Comparison of ENCODE assay signal across 1 fruit fly cellular context in the genomic region with DNA sequence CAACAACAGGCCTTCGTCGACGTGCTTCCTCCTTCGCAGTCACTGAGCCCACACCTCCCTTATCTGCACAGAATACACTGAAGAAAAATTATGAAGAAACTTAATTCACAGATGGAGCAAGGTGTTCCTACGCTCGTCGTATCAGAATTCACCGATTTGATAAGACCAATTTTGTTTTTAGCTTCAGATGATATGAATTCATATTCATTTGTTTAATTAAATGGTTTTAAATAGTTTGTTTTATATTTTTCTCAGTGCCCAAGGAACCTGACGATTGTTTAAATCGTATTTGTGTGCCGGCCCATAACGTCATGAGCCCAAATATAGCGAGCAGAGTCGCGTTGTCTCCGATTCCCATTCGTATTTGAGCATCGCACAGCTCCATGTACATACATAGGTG.
TF ChIP-seq lines count a peak whose summit lies in the region.

No protein-coding gene starts in this region.

TF ChIP-seq in whole organism, embryonic, 481 proteins besides CTCF, POLR2A, EP300 and RAD21 (continued from another document and continues in another):
- peak in 1 of 2 experiments; percentile 77 for TF ChIP-seq bsh (GFP tag; optimal IDR thresholded peaks at IDR 0.05; lab: Kevin White, UChicago)
- no peak for TF ChIP-seq wek (GFP tag; optimal IDR thresholded peaks at IDR 0.05; lab: Kevin White, UChicago)
- no peak for TF ChIP-seq CG6683 (GFP tag; optimal IDR thresholded peaks at IDR 0.05; lab: Kevin White, UChicago)
- TF ChIP-seq CG13775 (GFP tag; optimal IDR thresholded peaks at IDR 0.05; lab: Kevin White, UChicago), result peak; percentile 77
- TF ChIP-seq toy (GFP tag; IDR thresholded peaks at IDR 0.05; lab: Robert Waterston, UW), result no peak
- peak; percentile 38 for TF ChIP-seq CG12219 (GFP tag; optimal IDR thresholded peaks at IDR 0.05; lab: Kevin White, UChicago)
- TF ChIP-seq oc (tag; optimal IDR thresholded peaks at IDR 0.05; lab: Kevin White, UChicago), result no peak
- TF ChIP-seq tgo (GFP tag; IDR thresholded peaks at IDR 0.05; lab: Robert Waterston, UW), result peak; percentile 65
- peak; percentile 45 for TF ChIP-seq cwo (GFP tag; optimal IDR thresholded peaks at IDR 0.05; lab: Kevin White, UChicago)
- TF ChIP-seq CG6854 (GFP tag; optimal IDR thresholded peaks at IDR 0.05; lab: Kevin White, UChicago), result no peak
- no peak for TF ChIP-seq Dbx (GFP tag; IDR thresholded peaks at IDR 0.05; lab: Robert Waterston, UW)
- TF ChIP-seq ci (GFP tag; IDR thresholded peaks at IDR 0.05; lab: Robert Waterston, UW), result peak; percentile 66
- no peak for TF ChIP-seq bowl (GFP tag; IDR thresholded peaks at IDR 0.05; lab: Robert Waterston, UW)
- peak; percentile 41 for TF ChIP-seq NK7.1 (GFP tag; optimal IDR thresholded peaks at IDR 0.05; lab: Kevin White, UChicago)
- peak; percentile 56 for TF ChIP-seq CG32772 (GFP tag; IDR thresholded peaks at IDR 0.05; lab: Robert Waterston, UW)
- no peak for TF ChIP-seq CG1832 (GFP tag; optimal IDR thresholded peaks at IDR 0.05; lab: Kevin White, UChicago)
- TF ChIP-seq Hr39 (optimal IDR thresholded peaks at IDR 0.05; lab: Kevin White, UChicago), result no peak
- TF ChIP-seq jing (GFP tag; optimal IDR thresholded peaks at IDR 0.05; lab: Kevin White, UChicago), result peak; percentile 30
- peak; percentile 6 for TF ChIP-seq CG10543 (GFP tag; optimal IDR thresholded peaks at IDR 0.05; lab: Kevin White, UChicago)
- peak; percentile 38 for TF ChIP-seq mam (GFP tag; optimal IDR thresholded peaks at IDR 0.05; lab: Kevin White, UChicago)
- TF ChIP-seq MBD-R2 (GFP tag; IDR thresholded peaks at IDR 0.05; lab: Robert Waterston, UW), result 0 out of 2 replicates have a peak, but pooled peaks have one; percentile 22
- TF ChIP-seq CG15601 (tag; optimal IDR thresholded peaks at IDR 0.05; lab: Kevin White, UChicago), result peak; percentile 49
- no peak for TF ChIP-seq gsb (GFP tag; IDR thresholded peaks at IDR 0.05; lab: Robert Waterston, UW)
- peak; percentile 72 for TF ChIP-seq Atf3 (GFP tag; optimal IDR thresholded peaks at IDR 0.05; lab: Kevin White, UChicago)
- peak; percentile 54; the same call in 1 of the 2 replicates for TF ChIP-seq Ada2b (GFP tag; IDR thresholded peaks at IDR 0.05; lab: Robert Waterston, UW)
- TF ChIP-seq fu2 (GFP tag; optimal IDR thresholded peaks at IDR 0.05; lab: Kevin White, UChicago), result no peak
- no peak for TF ChIP-seq gro (GFP tag; optimal IDR thresholded peaks at IDR 0.05; lab: Kevin White, UChicago)
- TF ChIP-seq pros (GFP tag; optimal IDR thresholded peaks at IDR 0.05; lab: Kevin White, UChicago), result no peak
- peak; percentile 45 for TF ChIP-seq gsb-n (tag; optimal IDR thresholded peaks at IDR 0.05; lab: Kevin White, UChicago)
- no peak for TF ChIP-seq CG16779 (GFP tag; IDR thresholded peaks at IDR 0.05; lab: Robert Waterston, UW)
- TF ChIP-seq zen (tag; optimal IDR thresholded peaks at IDR 0.05; lab: Kevin White, UChicago), result peak; percentile 90
- peak; percentile 73 for TF ChIP-seq CG17361 (GFP tag; IDR thresholded peaks at IDR 0.05; lab: Robert Waterston, UW)
- peak; percentile 26 for TF ChIP-seq Sox100B (GFP tag; optimal IDR thresholded peaks at IDR 0.05; lab: Kevin White, UChicago)
- TF ChIP-seq NfI (GFP tag; optimal IDR thresholded peaks at IDR 0.05; lab: Kevin White, UChicago), result peak; percentile 39
- TF ChIP-seq nmo (GFP tag; optimal IDR thresholded peaks at IDR 0.05; lab: Kevin White, UChicago), result peak; percentile 83
- peak; percentile 7 for TF ChIP-seq MESR4 (GFP tag; optimal IDR thresholded peaks at IDR 0.05; lab: Kevin White, UChicago)
- TF ChIP-seq CG33213 (GFP tag; optimal IDR thresholded peaks at IDR 0.05; lab: Kevin White, UChicago), result peak; percentile 49
- TF ChIP-seq Xbp1 (GFP tag; optimal IDR thresholded peaks at IDR 0.05; lab: Kevin White, UChicago), result peak; percentile 67
- no peak for TF ChIP-seq CG14860 (GFP tag; IDR thresholded peaks at IDR 0.05; lab: Robert Waterston, UW; ENCODE audit: partially characterized antibody)
- peak; percentile 26 for TF ChIP-seq CG18619 (GFP tag; optimal IDR thresholded peaks at IDR 0.05; lab: Kevin White, UChicago)
- peak; percentile 87 for TF ChIP-seq ac (GFP tag; optimal IDR thresholded peaks at IDR 0.05; lab: Kevin White, UChicago)
- TF ChIP-seq ranshi (GFP tag; IDR thresholded peaks at IDR 0.05; lab: Robert Waterston, UW), result peak; percentile 50; the same call in 1 of the 2 replicates
- peak; percentile 72 for TF ChIP-seq phol (tag; optimal IDR thresholded peaks at IDR 0.05; lab: Kevin White, UChicago)
- TF ChIP-seq ham (GFP tag; IDR thresholded peaks at IDR 0.05; lab: Robert Waterston, UW), result no peak
- no peak for TF ChIP-seq corto (GFP tag; optimal IDR thresholded peaks at IDR 0.05; lab: Kevin White, UChicago)
- peak; percentile 77 for TF ChIP-seq CG2202 (tag; optimal IDR thresholded peaks at IDR 0.05; lab: Kevin White, UChicago)
- TF ChIP-seq CG14667 (GFP tag; IDR thresholded peaks at IDR 0.05; lab: Robert Waterston, UW), result no peak
- no peak for TF ChIP-seq CG11398 (GFP tag; optimal IDR thresholded peaks at IDR 0.05; lab: Kevin White, UChicago)
- TF ChIP-seq chn (GFP tag; optimal IDR thresholded peaks at IDR 0.05; lab: Kevin White, UChicago), result peak; percentile 73
- no peak for TF ChIP-seq salm (tag; optimal IDR thresholded peaks at IDR 0.05; lab: Kevin White, UChicago)
- peak; percentile 63 for TF ChIP-seq pum (GFP tag; optimal IDR thresholded peaks at IDR 0.05; lab: Kevin White, UChicago)
- TF ChIP-seq Hr78 (GFP tag; optimal IDR thresholded peaks at IDR 0.05; lab: Kevin White, UChicago), result no peak
- TF ChIP-seq CG3163 (GFP tag; optimal IDR thresholded peaks at IDR 0.05; lab: Kevin White, UChicago), result no peak
- TF ChIP-seq crc (GFP tag; optimal IDR thresholded peaks at IDR 0.05; lab: Kevin White, UChicago), result peak; percentile 15
- TF ChIP-seq C15 (GFP tag; IDR thresholded peaks at IDR 0.05; lab: Robert Waterston, UW), result 0 out of 3 replicates have a peak, but pooled peaks have one; percentile 18
- peak; percentile 60 for TF ChIP-seq Usf (GFP tag; optimal IDR thresholded peaks at IDR 0.05; lab: Kevin White, UChicago)
- TF ChIP-seq zf30C (GFP tag; optimal IDR thresholded peaks at IDR 0.05; lab: Kevin White, UChicago), result peak; percentile 90
- peak; percentile 58 for TF ChIP-seq unpg (GFP tag; optimal IDR thresholded peaks at IDR 0.05; lab: Kevin White, UChicago)
- no peak for TF ChIP-seq hkb (optimal IDR thresholded peaks at IDR 0.05; lab: Kevin White, UChicago)
- peak; percentile 64 for TF ChIP-seq hkb (GFP tag; IDR thresholded peaks at IDR 0.05; lab: Robert Waterston, UW)
- no peak for TF ChIP-seq repo (GFP tag; optimal IDR thresholded peaks at IDR 0.05; lab: Kevin White, UChicago)
- TF ChIP-seq sisA (GFP tag; IDR thresholded peaks at IDR 0.05; lab: Robert Waterston, UW), result peak; percentile 50
- TF ChIP-seq lola (GFP tag; optimal IDR thresholded peaks at IDR 0.05; lab: Kevin White, UChicago), result peak in 1 of 3 experiments; percentile 87
- TF ChIP-seq gem (tag; optimal IDR thresholded peaks at IDR 0.05; lab: Kevin White, UChicago), result peak; percentile 80
- TF ChIP-seq CG9215 (GFP tag; IDR thresholded peaks at IDR 0.05; lab: Robert Waterston, UW), result peak; percentile 27; the same call in 1 of the 2 replicates
- TF ChIP-seq abd-A (tag; optimal IDR thresholded peaks at IDR 0.05; lab: Kevin White, UChicago), result no peak
- peak; percentile 58 for TF ChIP-seq CG9609 (GFP tag; optimal IDR thresholded peaks at IDR 0.05; lab: Kevin White, UChicago)
- peak; percentile 23 for TF ChIP-seq Lhr (GFP tag; optimal IDR thresholded peaks at IDR 0.05; lab: Kevin White, UChicago)
- TF ChIP-seq CG7928 (GFP tag; optimal IDR thresholded peaks at IDR 0.05; lab: Kevin White, UChicago), result no peak
- TF ChIP-seq bigmax (GFP tag; optimal IDR thresholded peaks at IDR 0.05; lab: Kevin White, UChicago), result no peak
- peak; percentile 45 to 51 for TF ChIP-seq dpn (GFP tag; optimal IDR thresholded peaks at IDR 0.05; lab: Kevin White, UChicago)
- TF ChIP-seq seq (GFP tag; IDR thresholded peaks at IDR 0.05; lab: Robert Waterston, UW), result no peak
- peak; percentile 68 for TF ChIP-seq CG18599 (GFP tag; optimal IDR thresholded peaks at IDR 0.05; lab: Kevin White, UChicago)
- peak; percentile 33 for TF ChIP-seq slp2 (GFP tag; optimal IDR thresholded peaks at IDR 0.05; lab: Kevin White, UChicago)
- peak; percentile 13 for TF ChIP-seq dm (GFP tag; optimal IDR thresholded peaks at IDR 0.05; lab: Kevin White, UChicago)
- no peak for TF ChIP-seq CG4328 (GFP tag; optimal IDR thresholded peaks at IDR 0.05; lab: Kevin White, UChicago)
- TF ChIP-seq Hand (GFP tag; optimal IDR thresholded peaks at IDR 0.05; lab: Kevin White, UChicago), result no peak
- TF ChIP-seq yki (optimal IDR thresholded peaks at IDR 0.05; lab: Kevin White, UChicago), result no peak
- TF ChIP-seq sob (GFP tag; IDR thresholded peaks at IDR 0.05; lab: Robert Waterston, UW), result peak; percentile 49; the same call in 1 of the 2 replicates
- TF ChIP-seq ttk (GFP tag; IDR thresholded peaks at IDR 0.05; lab: Robert Waterston, UW), result no peak
- TF ChIP-seq unc-4 (GFP tag; IDR thresholded peaks at IDR 0.05; lab: Robert Waterston, UW; ENCODE audit: partially characterized antibody), result no peak
- peak; percentile 18 to 65 for TF ChIP-seq Hr51 (GFP tag; optimal IDR thresholded peaks at IDR 0.05; lab: Kevin White, UChicago)
- peak; percentile 58 for TF ChIP-seq Ssrp (tag; optimal IDR thresholded peaks at IDR 0.05; lab: Kevin White, UChicago)
- TF ChIP-seq Abd-B (GFP tag; optimal IDR thresholded peaks at IDR 0.05; lab: Kevin White, UChicago), result peak; percentile 45
- TF ChIP-seq HmgD (GFP tag; optimal IDR thresholded peaks at IDR 0.05; lab: Kevin White, UChicago), result no peak
- TF ChIP-seq Adf1 (GFP tag; IDR thresholded peaks at IDR 0.05; lab: Robert Waterston, UW), result no peak
- peak; percentile 36 for TF ChIP-seq scrt (GFP tag; optimal IDR thresholded peaks at IDR 0.05; lab: Kevin White, UChicago)
- no peak for TF ChIP-seq Jarid2 (GFP tag; optimal IDR thresholded peaks at IDR 0.05; lab: Kevin White, UChicago)
- TF ChIP-seq bbx (GFP tag; IDR thresholded peaks at IDR 0.05; lab: Robert Waterston, UW; ENCODE audit: partially characterized antibody), result no peak
- peak; percentile 20 for TF ChIP-seq CG14965 (GFP tag; optimal IDR thresholded peaks at IDR 0.05; lab: Kevin White, UChicago; ENCODE audit: borderline replicate concordance)
- no peak for TF ChIP-seq CG32767 (GFP tag; IDR thresholded peaks at IDR 0.05; lab: Robert Waterston, UW)
- no peak for TF ChIP-seq schlank (tag; optimal IDR thresholded peaks at IDR 0.05; lab: Kevin White, UChicago)
- TF ChIP-seq tup (GFP tag; optimal IDR thresholded peaks at IDR 0.05; lab: Kevin White, UChicago), result peak; percentile 48
- TF ChIP-seq sna (GFP tag; IDR thresholded peaks at IDR 0.05; lab: Robert Waterston, UW; ENCODE audit: partially characterized antibody), result no peak
- no peak for TF ChIP-seq peb (GFP tag; IDR thresholded peaks at IDR 0.05; lab: Robert Waterston, UW)
- no peak for TF ChIP-seq Dip2 (GFP tag; IDR thresholded peaks at IDR 0.05; lab: Robert Waterston, UW)
- no peak for TF ChIP-seq knrl (GFP tag; IDR thresholded peaks at IDR 0.05; lab: Robert Waterston, UW; ENCODE audit: partially characterized antibody)
- TF ChIP-seq Scr (GFP tag; IDR thresholded peaks at IDR 0.05; lab: Robert Waterston, UW; ENCODE audit: partially characterized antibody), result no peak
- TF ChIP-seq PHDP (tag; optimal IDR thresholded peaks at IDR 0.05; lab: Kevin White, UChicago), result peak; percentile 52
- TF ChIP-seq danr (GFP tag; IDR thresholded peaks at IDR 0.05; lab: Robert Waterston, UW), result no peak
- peak; percentile 11 for TF ChIP-seq sqz (GFP tag; optimal IDR thresholded peaks at IDR 0.05; lab: Kevin White, UChicago)
- no peak for TF ChIP-seq aop (GFP tag; IDR thresholded peaks at IDR 0.05; lab: Robert Waterston, UW)
- peak; percentile 66 for TF ChIP-seq trem (tag; optimal IDR thresholded peaks at IDR 0.05; lab: Kevin White, UChicago)
- TF ChIP-seq zfh1 (GFP tag; IDR thresholded peaks at IDR 0.05; lab: Robert Waterston, UW), result peak; percentile 91
- TF ChIP-seq BtbVII (GFP tag; optimal IDR thresholded peaks at IDR 0.05; lab: Kevin White, UChicago), result peak; percentile 17
- TF ChIP-seq CG10462 (GFP tag; optimal IDR thresholded peaks at IDR 0.05; lab: Kevin White, UChicago), result peak; percentile 61
- peak in 1 of 2 experiments; percentile 42 for TF ChIP-seq Eip74EF (GFP tag; optimal IDR thresholded peaks at IDR 0.05; lab: Kevin White, UChicago)
- no peak for TF ChIP-seq exex (tag; optimal IDR thresholded peaks at IDR 0.05; lab: Kevin White, UChicago)
- no peak for TF ChIP-seq slou (GFP tag; optimal IDR thresholded peaks at IDR 0.05; lab: Kevin White, UChicago)
- no peak for TF ChIP-seq ftz-f1 (GFP tag; optimal IDR thresholded peaks at IDR 0.05; lab: Kevin White, UChicago)
- peak; percentile 21 for TF ChIP-seq cato (GFP tag; optimal IDR thresholded peaks at IDR 0.05; lab: Kevin White, UChicago; ENCODE audit: borderline replicate concordance)
- TF ChIP-seq slbo (GFP tag; IDR thresholded peaks at IDR 0.05; lab: Robert Waterston, UW), result peak; percentile 56
- no peak for TF ChIP-seq HmgZ (tag; optimal IDR thresholded peaks at IDR 0.05; lab: Kevin White, UChicago)
- no peak; the same call in 2 of the 3 replicates for TF ChIP-seq CG2199 (GFP tag; IDR thresholded peaks at IDR 0.05; lab: Robert Waterston, UW)
- no peak for TF ChIP-seq CG7357 (GFP tag; IDR thresholded peaks at IDR 0.05; lab: Robert Waterston, UW)
- no peak for TF ChIP-seq Doc3 (GFP tag; IDR thresholded peaks at IDR 0.05; lab: Robert Waterston, UW; ENCODE audit: partially characterized antibody)
- TF ChIP-seq Dp (GFP tag; optimal IDR thresholded peaks at IDR 0.05; lab: Kevin White, UChicago), result no peak
- TF ChIP-seq CG12299 (tag; optimal IDR thresholded peaks at IDR 0.05; lab: Kevin White, UChicago), result no peak
- no peak for TF ChIP-seq CG11085 (GFP tag; IDR thresholded peaks at IDR 0.05; lab: Robert Waterston, UW)
- TF ChIP-seq E2f2 (GFP tag; IDR thresholded peaks at IDR 0.05; lab: Robert Waterston, UW), result peak; percentile 21; the same call in 1 of the 2 replicates
- TF ChIP-seq grn (GFP tag; optimal IDR thresholded peaks at IDR 0.05; lab: Kevin White, UChicago), result peak; percentile 25
- no peak for TF ChIP-seq pzg (GFP tag; optimal IDR thresholded peaks at IDR 0.05; lab: Kevin White, UChicago)
- TF ChIP-seq Deaf1 (tag; optimal IDR thresholded peaks at IDR 0.05; lab: Kevin White, UChicago), result peak; percentile 45
- TF ChIP-seq CG4854 (GFP tag; optimal IDR thresholded peaks at IDR 0.05; lab: Kevin White, UChicago), result peak; percentile 29
- no peak for TF ChIP-seq tna (GFP tag; IDR thresholded peaks at IDR 0.05; lab: Robert Waterston, UW; ENCODE audit: partially characterized antibody)
- 0 out of 2 replicates have a peak, but pooled peaks have one; percentile 10 for TF ChIP-seq Nf-YA (GFP tag; IDR thresholded peaks at IDR 0.05; lab: Robert Waterston, UW)
- peak; percentile 88 for TF ChIP-seq CG4404 (GFP tag; IDR thresholded peaks at IDR 0.05; lab: Robert Waterston, UW)
